Worm (Caenorhabditis elegans) whole organism, late embryonic: ENCODE data around the gene dim-1.
A peak's percentile ranks its signal among the peaks of the same experiment; 100 is the strongest.

Experiments used
- ama-1 ChIP-seq: fragments of 150-350 bp; optimal IDR thresholded peaks from 2 replicates; lab custom pipeline; 2014
- ceh-45 ChIP-seq: fragments of 200-800 bp; sonication (Bioruptor generic); IDR thresholded peaks from 2 replicates; pipeline ENCODE4 v1.3.6; 2022; ENCODE audit warnings: missing genetic modification reagents, missing genetic modification characterization, missing compliant biosample characterization
- che-1 ChIP-seq: sonication (generic microtip); optimal IDR thresholded peaks from 2 replicates; lab custom pipeline; 2016; ENCODE audit warnings: mild to moderate bottlenecking, missing genetic modification characterization, missing compliant biosample characterization
- eyg-1 ChIP-seq: sonication (generic microtip); optimal IDR thresholded peaks from 2 replicates; lab custom pipeline; 2016; ENCODE audit warnings: missing genotype, missing genetic modification characterization, missing compliant biosample characterization
- hlh-6 ChIP-seq: sonication (generic microtip); optimal IDR thresholded peaks from 2 replicates; lab custom pipeline; 2016; ENCODE audit warnings: missing genotype, missing genetic modification characterization, missing compliant biosample characterization
- madf-2 ChIP-seq: sonication (generic microtip); optimal IDR thresholded peaks from 2 replicates; lab custom pipeline; 2017; ENCODE audit warnings: missing genetic modification characterization, missing compliant biosample characterization
- pha-4 ChIP-seq: fragments of 150-350 bp; optimal IDR thresholded peaks from 2 replicates; lab custom pipeline; 2018; ENCODE audit warnings: missing biosample characterization, missing genetic modification reagents, missing genetic modification characterization
- pqm-1 ChIP-seq: sonication (generic microtip); optimal IDR thresholded peaks from 2 replicates; lab custom pipeline; 2016; ENCODE audit warnings: missing genetic modification characterization, missing compliant biosample characterization
- tbx-2 ChIP-seq: sonication (generic microtip); optimal IDR thresholded peaks from 2 replicates; lab custom pipeline; 2016; ENCODE audit warnings: missing genetic modification characterization, missing compliant biosample characterization
- unc-55 ChIP-seq: sonication (generic microtip); optimal IDR thresholded peaks from 2 replicates; lab custom pipeline; 2017; ENCODE audit warnings: missing biosample characterization, missing genetic modification reagents, missing genetic modification characterization
- zip-5 ChIP-seq: sonication (generic microtip); optimal IDR thresholded peaks from 2 replicates; lab custom pipeline; 2016; ENCODE audit warnings: missing genetic modification characterization, missing compliant biosample characterization
- ztf-16 ChIP-seq: sonication (generic microtip); optimal IDR thresholded peaks from 2 replicates; lab custom pipeline; 2017; ENCODE audit warnings: missing genetic modification characterization, missing compliant biosample characterization

ce11 chrX:8029080-8029479 lies 28.9 kb downstream of the dim-1 start, which contains the start of gene C34D10.1:
- TF ChIP-seq tbx-2 (tag; lab: Kevin White, UChicago) (peak; percentile 16), pqm-1 (no peak), ztf-16 (tag; lab: Kevin White, UChicago) (no peak), pha-4 (tag; lab: Kevin White, UChicago) (no peak), hlh-6 (tag; lab: Kevin White, UChicago) (no peak), che-1 (tag; lab: Kevin White, UChicago) (no peak), eyg-1 (tag; lab: Kevin White, UChicago) (no peak), madf-2 (tag; lab: Kevin White, UChicago) (no peak), unc-55 (GFP tag; lab: Kevin White, UChicago) (no peak), ceh-45 (GFP tag; lab: Robert Waterston, UW) (no peak), zip-5 (tag; lab: Kevin White, UChicago) (no peak), ama-1 (lab: Kevin White, UChicago) (no peak)
